Fruit fly (Drosophila melanogaster) whole organism, adult: ENCODE data around the gene CG9986.
A peak's percentile ranks its signal among the peaks of the same experiment; 100 is the strongest.

Experiments used
- CG11617 ChIP-seq: fragments of 200-800 bp; sonication (Bioruptor generic); optimal IDR thresholded peaks from 2 replicates; lab custom pipeline; 2017; ENCODE audit warnings: mild to moderate bottlenecking, missing biosample characterization, missing genetic modification reagents, missing genetic modification characterization
- CG12768 ChIP-seq: fragments of 200-800 bp; sonication (Bioruptor generic); optimal IDR thresholded peaks from 2 replicates; lab custom pipeline; 2017; ENCODE audit warnings: missing biosample characterization, missing genetic modification characterization, mild to moderate bottlenecking, moderate library complexity, missing genetic modification reagents
- CG7045 ChIP-seq: fragments of 200-800 bp; sonication (Bioruptor generic); optimal IDR thresholded peaks from 2 replicates; lab custom pipeline; 2017; ENCODE audit warnings: missing biosample characterization, mild to moderate bottlenecking, missing genetic modification characterization
- Clk ChIP-seq: fragments of 200-800 bp; sonication (Bioruptor generic); optimal IDR thresholded peaks from 2 replicates; lab custom pipeline; 2017; ENCODE audit warnings: missing biosample characterization, missing genetic modification characterization
- Crg-1 ChIP-seq: fragments of 200-800 bp; sonication (Bioruptor generic); optimal IDR thresholded peaks from 2 replicates; lab custom pipeline; 2016; ENCODE audit warnings: missing biosample characterization, missing genetic modification characterization
- cic ChIP-seq: fragments of 200-800 bp; sonication (Bioruptor generic); optimal IDR thresholded peaks from 2 replicates; lab custom pipeline; 2017; ENCODE audit warnings: missing biosample characterization, mild to moderate bottlenecking, missing genetic modification characterization, moderate library complexity
- cnc ChIP-seq, 2 experiments: fragments of >200 bp; optimal IDR thresholded peaks; 2 replicates each; lab custom pipeline; 2017
- kay ChIP-seq: fragments of 200-800 bp; sonication (Bioruptor generic); peaks from one replicate; lab custom pipeline; 2016; ENCODE audit warnings: missing biosample characterization, missing genetic modification characterization, borderline replicate concordance
- ovo ChIP-seq: fragments of 200-800 bp; sonication (Bioruptor generic); optimal IDR thresholded peaks from 2 replicates; lab custom pipeline; 2016; ENCODE audit warnings: missing biosample characterization, missing genetic modification characterization
- tj ChIP-seq: fragments of 200-800 bp; sonication (Bioruptor generic); optimal IDR thresholded peaks from 3 replicates; lab custom pipeline; 2017; ENCODE audit warnings: missing biosample characterization, mild to moderate bottlenecking, missing genetic modification characterization, moderate library complexity

dm6 chr3R:28629186-28629979 lies 23.5 kb downstream of the CG9986 start:
- TF ChIP-seq Clk (GFP tag; lab: Kevin White, UChicago) (no peak), cnc (optimal IDR thresholded peaks at IDR 0.05; lab: Kevin White, UChicago) (no peak), tj (GFP tag; lab: Kevin White, UChicago) (peak; percentile 24), CG12768 (GFP tag; lab: Kevin White, UChicago) (no peak), CG11617 (GFP tag; lab: Kevin White, UChicago) (peak; percentile 11), ovo (GFP tag; lab: Kevin White, UChicago) (no peak), Crg-1 (GFP tag; lab: Kevin White, UChicago) (no peak), kay (peak; percentile 15), CG7045 (no peak), cic (GFP tag; lab: Kevin White, UChicago) (peak; percentile 12)
